Worm (Caenorhabditis elegans) whole organism, mixed stage, embryonic: Measurements from ENCODE around the gene ctps-1.

ENCODE experiments used
- elt-1 ChIP-seq: sonication (generic microtip); optimal IDR thresholded peaks from 2 replicates; lab custom pipeline; 2017; ENCODE audit warnings: missing genetic modification characterization, mild to moderate bottlenecking, missing compliant biosample characterization, antibody characterized with exemption, moderate library complexity, borderline replicate concordance; ENCODE audit not compliant: insufficient read depth
- elt-3 ChIP-seq: fragments of 150-350 bp; optimal IDR thresholded peaks from 2 replicates; lab custom pipeline; 2014; ENCODE audit warnings: missing biosample characterization, missing genetic modification characterization
- mep-1 ChIP-seq: fragments of 150-350 bp; optimal IDR thresholded peaks from 2 replicates; lab custom pipeline; 2017; ENCODE audit warnings: missing biosample characterization, missing genetic modification reagents, missing genetic modification characterization, inconsistent platforms
- nhr-12 ChIP-seq: fragments of 150-350 bp; optimal IDR thresholded peaks from 2 replicates; lab custom pipeline; 2014; ENCODE audit warnings: missing biosample characterization, missing genetic modification characterization
- nhr-28 ChIP-seq: fragments of 150-350 bp; optimal IDR thresholded peaks from 2 replicates; lab custom pipeline; 2014; ENCODE audit warnings: missing biosample characterization, missing genetic modification characterization
- snpc-4 ChIP-seq: fragments of 150-350 bp; optimal IDR thresholded peaks from 2 replicates; lab custom pipeline; 2014; ENCODE audit warnings: missing biosample characterization, missing genetic modification characterization
- unc-39 ChIP-seq: fragments of 150-350 bp; optimal IDR thresholded peaks from 2 replicates; lab custom pipeline; 2014; ENCODE audit warnings: missing biosample characterization, missing genetic modification characterization
- unc-62 ChIP-seq: fragments of 150-350 bp; optimal IDR thresholded peaks from 2 replicates; lab custom pipeline; 2014; ENCODE audit warnings: missing biosample characterization, missing genetic modification reagents, missing genetic modification characterization

DNA sequence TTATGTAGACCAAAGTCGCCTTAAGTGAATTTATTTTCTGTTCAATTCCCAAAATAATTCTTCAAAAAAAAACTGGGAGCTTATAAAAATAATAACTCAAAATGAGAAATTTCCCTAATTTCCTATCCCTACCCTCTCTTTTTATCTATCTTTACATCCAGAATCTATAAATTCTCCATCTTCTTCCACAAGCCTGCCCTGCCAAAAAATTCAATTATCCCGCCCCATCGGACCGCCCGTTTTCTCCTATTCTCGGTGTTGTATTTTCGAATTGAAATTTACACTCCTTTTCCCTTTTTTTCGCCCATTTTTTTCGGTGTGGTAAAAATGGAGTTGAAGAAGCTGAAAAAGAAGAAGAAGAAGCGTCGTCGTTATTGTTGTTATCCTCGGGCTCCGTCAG lies 45.2 kb upstream of the ctps-1 start:
- TF ChIP-seq nhr-12 (tag; lab: Kevin White, UChicago) (no peak), elt-3 (tag; lab: Kevin White, UChicago) (no peak), elt-1 (tag; lab: Kevin White, UChicago) (no peak), mep-1 (tag; lab: Kevin White, UChicago) (no peak), unc-62 (GFP tag; lab: Kevin White, UChicago) (no peak), nhr-28 (tag; lab: Kevin White, UChicago) (no peak), snpc-4 (tag; lab: Kevin White, UChicago) (no peak), unc-39 (tag; lab: Kevin White, UChicago) (no peak)
